Fruit fly (Drosophila melanogaster): Measurements from ENCODE around the gene Zaf1.

The Zaf1 gene

dm6 chr3R:11619709-11620409 is 5.6 kb downstream of the Zaf1 start, which contains the start of the genes Jupiter and CG14710 (continued):
- no peak for TF ChIP-seq CG16779 (tag; optimal IDR thresholded peaks at IDR 0.05)
- TF ChIP-seq OdsH (GFP tag; optimal IDR thresholded peaks at IDR 0.05) = peak; percentile 47
- TF ChIP-seq Hr4 (GFP tag; optimal IDR thresholded peaks at IDR 0.05) = peak; percentile 37
- TF ChIP-seq CG9139 (GFP tag; optimal IDR thresholded peaks at IDR 0.05) = no peak
- TF ChIP-seq achi (GFP tag; optimal IDR thresholded peaks at IDR 0.05) = peak; percentile 30
- peak; percentile 54 for TF ChIP-seq CG6854 (GFP tag; optimal IDR thresholded peaks at IDR 0.05)
- no peak for TF ChIP-seq CG10631 (GFP tag; optimal IDR thresholded peaks at IDR 0.05)
- peak; percentile 67 for TF ChIP-seq Sox14 (GFP tag; optimal IDR thresholded peaks at IDR 0.05)
- peak; percentile 41 for TF ChIP-seq acj6 (GFP tag; optimal IDR thresholded peaks at IDR 0.05)
- no peak for TF ChIP-seq Eip75B (GFP tag; optimal IDR thresholded peaks at IDR 0.05)
- TF ChIP-seq CG15336 (GFP tag; IDR thresholded peaks at IDR 0.05) = no peak; the same call in 1 of the 2 replicates
- TF ChIP-seq net (GFP tag; optimal IDR thresholded peaks at IDR 0.05) = no peak
- no peak for TF ChIP-seq dac (GFP tag; optimal IDR thresholded peaks at IDR 0.05)
- peak; percentile 19 for TF ChIP-seq Ets96B (tag; optimal IDR thresholded peaks at IDR 0.05)
- TF ChIP-seq CG8319 (GFP tag; optimal IDR thresholded peaks at IDR 0.05) = no peak
- peak; percentile 6 for TF ChIP-seq CG7368 (GFP tag; optimal IDR thresholded peaks at IDR 0.05)
- TF ChIP-seq CG32006 (GFP tag; optimal IDR thresholded peaks at IDR 0.05) = no peak
- no peak for TF ChIP-seq fkh (GFP tag; optimal IDR thresholded peaks at IDR 0.05)

DNA sequence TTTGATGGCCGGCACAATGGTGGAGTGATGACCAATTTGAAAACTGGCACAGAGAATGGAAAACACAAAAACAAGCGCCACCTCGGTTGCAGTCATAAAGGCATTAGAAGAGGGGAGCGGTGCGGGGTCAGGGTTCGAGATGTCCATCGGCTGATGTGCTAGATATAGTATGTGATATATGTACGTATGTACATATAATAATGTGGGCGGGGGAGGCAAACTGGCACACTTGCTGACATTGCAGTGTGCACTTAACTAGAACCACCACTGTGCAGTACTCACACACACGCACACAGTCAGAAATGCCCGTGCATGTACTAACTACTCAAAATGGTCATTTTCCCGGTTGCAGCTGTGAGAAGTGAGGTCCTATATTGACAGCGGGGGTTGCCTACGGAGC is 6.6 kb downstream of the Zaf1 start:
- TF ChIP-seq Sox14 (GFP tag; optimal IDR thresholded peaks at IDR 0.05) (no peak), CG4318 (GFP tag; optimal IDR thresholded peaks at IDR 0.05) (no peak), fd85E (GFP tag; optimal IDR thresholded peaks at IDR 0.05) (no peak), Hr39 (GFP tag; optimal IDR thresholded peaks at IDR 0.05) (no peak), CG10669 (GFP tag; optimal IDR thresholded peaks at IDR 0.05) (no peak), Eip75B (GFP tag; optimal IDR thresholded peaks at IDR 0.05) (no peak), achi (GFP tag; optimal IDR thresholded peaks at IDR 0.05) (no peak), CG10631 (GFP tag; optimal IDR thresholded peaks at IDR 0.05) (peak; percentile 1), Eip78C (GFP tag) (peak; percentile 32), CG32006 (GFP tag; optimal IDR thresholded peaks at IDR 0.05) (no peak), CG15336 (GFP tag; IDR thresholded peaks at IDR 0.05) (peak; percentile 28; the same call in 1 of the 2 replicates)

DNA sequence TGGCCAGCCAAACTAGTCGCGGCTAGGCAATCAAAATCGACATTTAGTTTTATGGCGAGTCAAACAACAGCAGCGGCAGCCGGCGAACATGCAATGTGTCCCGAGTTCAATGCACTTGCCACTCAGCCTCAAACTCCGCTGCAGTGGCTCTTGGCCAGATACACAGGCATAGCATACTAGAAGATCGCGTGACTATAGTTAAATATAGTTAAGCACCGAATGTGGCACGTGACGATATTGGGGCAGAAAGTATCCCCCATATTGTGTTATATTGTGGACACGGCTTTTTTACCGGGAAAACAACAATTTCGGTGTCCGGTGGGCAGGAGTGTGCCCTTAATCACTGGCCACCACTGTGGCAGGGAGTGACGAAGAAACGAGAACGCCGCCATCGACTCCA is 7.6 kb downstream of the Zaf1 start:
- TF ChIP-seq CG15336 (GFP tag; IDR thresholded peaks at IDR 0.05) (peak; percentile 11; the same call in 1 of the 2 replicates), ss (GFP tag; optimal IDR thresholded peaks at IDR 0.05) (peak in 1 of 2 experiments; percentile 84), cyc (GFP tag; optimal IDR thresholded peaks at IDR 0.05) (no peak), Ets21C (GFP tag; optimal IDR thresholded peaks at IDR 0.05) (no peak), esn (GFP tag; optimal IDR thresholded peaks at IDR 0.05) (no peak), Eip78C (GFP tag) (peak; percentile 4), eg (GFP tag; IDR thresholded peaks at IDR 0.05) (peak; percentile 51; the same call in 2 of the 3 replicates), CG6276 (GFP tag; optimal IDR thresholded peaks at IDR 0.05) (peak; percentile 10), CG6163 (GFP tag; IDR thresholded peaks at IDR 0.05) (no peak; the same call in 2 of the 3 replicates)

DNA sequence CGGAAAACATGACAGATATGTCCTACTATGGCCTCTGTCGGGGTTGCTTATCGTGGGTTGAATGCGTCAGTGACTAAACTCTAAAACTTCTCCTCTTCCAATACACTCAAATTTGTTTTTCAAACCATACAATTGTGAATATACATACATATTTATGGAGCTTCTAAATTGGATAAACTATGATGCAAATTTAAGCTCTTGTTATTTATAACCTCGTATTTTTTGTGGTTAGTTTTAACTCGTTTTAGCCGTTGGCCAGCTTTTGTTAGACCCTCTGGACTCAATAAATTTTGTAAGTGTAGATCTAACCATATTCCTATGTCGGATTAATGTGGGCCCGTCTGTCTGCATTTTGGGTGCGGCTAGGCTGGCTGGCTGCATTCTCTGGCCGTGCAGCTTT is 8.1 kb downstream of the Zaf1 start:
- no peak for TF ChIP-seq Met (GFP tag; optimal IDR thresholded peaks at IDR 0.05)
- no peak for TF ChIP-seq CG9139 (GFP tag; optimal IDR thresholded peaks at IDR 0.05)
- TF ChIP-seq CG34406 (GFP tag; optimal IDR thresholded peaks at IDR 0.05) = no peak
- TF ChIP-seq Hr38 (GFP tag; optimal IDR thresholded peaks at IDR 0.05) = no peak
- peak; percentile 45 for TF ChIP-seq Ets96B (tag; optimal IDR thresholded peaks at IDR 0.05)
- TF ChIP-seq CG4318 (GFP tag; optimal IDR thresholded peaks at IDR 0.05) = no peak
- TF ChIP-seq Hr39 (GFP tag; optimal IDR thresholded peaks at IDR 0.05) = no peak
- peak; percentile 67 for TF ChIP-seq CG32006 (GFP tag; optimal IDR thresholded peaks at IDR 0.05)
- TF ChIP-seq Blimp-1 (GFP tag; optimal IDR thresholded peaks at IDR 0.05) = no peak
- no peak for TF ChIP-seq Sox102F (GFP tag; optimal IDR thresholded peaks at IDR 0.05)
- TF ChIP-seq CG8632 (GFP tag; optimal IDR thresholded peaks at IDR 0.05) = no peak
- peak; percentile 55 for TF ChIP-seq Hr4 (GFP tag; optimal IDR thresholded peaks at IDR 0.05)
- no peak for TF ChIP-seq CG11294 (GFP tag; IDR thresholded peaks at IDR 0.05)
- TF ChIP-seq fkh (GFP tag; optimal IDR thresholded peaks at IDR 0.05) = no peak
- TF ChIP-seq CG6854 (GFP tag; optimal IDR thresholded peaks at IDR 0.05) = no peak
- peak; percentile 44 for TF ChIP-seq Sox14 (GFP tag; optimal IDR thresholded peaks at IDR 0.05)
- TF ChIP-seq pdm3 (GFP tag; optimal IDR thresholded peaks at IDR 0.05) = peak; percentile 38
- peak; percentile 86 for TF ChIP-seq Eip78C (GFP tag)
- peak; percentile 15 for TF ChIP-seq CG3032 (tag; optimal IDR thresholded peaks at IDR 0.05)
- no peak for TF ChIP-seq dac (GFP tag; optimal IDR thresholded peaks at IDR 0.05)
- TF ChIP-seq CG8119 (GFP tag; IDR thresholded peaks at IDR 0.05) = peak; percentile 66; the same call in 2 of the 3 replicates
- peak; percentile 17 for TF ChIP-seq fd59A (GFP tag; optimal IDR thresholded peaks at IDR 0.05)
- no peak for TF ChIP-seq Ets21C (GFP tag; optimal IDR thresholded peaks at IDR 0.05)
- peak; percentile 29 for TF ChIP-seq Eip75B (GFP tag; optimal IDR thresholded peaks at IDR 0.05)
- no peak for TF ChIP-seq Gug (GFP tag; IDR thresholded peaks at IDR 0.05)
- no peak for TF ChIP-seq CG11902 (GFP tag; optimal IDR thresholded peaks at IDR 0.05)
- peak; percentile 31; the same call in 1 of the 3 replicates for TF ChIP-seq CG6163 (GFP tag; IDR thresholded peaks at IDR 0.05)
